Worm (Caenorhabditis elegans) whole organism, L4 larva: ENCODE measurements around the gene F19B2.5.
A peak's percentile ranks its signal among the peaks of the same experiment; 100 is the strongest.

Experiments used
- F10B5.3 ChIP-seq: sonication (generic microtip); optimal IDR thresholded peaks from 2 replicates; lab custom pipeline; 2016; ENCODE audit warnings: mild to moderate bottlenecking, missing genetic modification characterization, missing compliant biosample characterization
- F26F4.8 ChIP-seq: fragments of 200-800 bp; sonication (Bioruptor generic); conservative IDR thresholded peaks from 2 replicates; pipeline ENCODE4 v1.3.6; 2022; ENCODE audit warnings: missing genetic modification characterization, missing compliant biosample characterization
- R02D3.7 ChIP-seq: fragments of 150-350 bp; sonication (generic microtip); optimal IDR thresholded peaks from 3 replicates; lab custom pipeline; 2014; ENCODE audit warnings: missing biosample characterization, missing genetic modification characterization
- T26A8.4 ChIP-seq: fragments of 200-800 bp; sonication (Bioruptor generic); IDR thresholded peaks from 2 replicates; pipeline ENCODE4 v1.3.6; 2022; ENCODE audit warnings: missing genetic modification characterization, missing compliant biosample characterization
- Y48G9A.11 ChIP-seq: fragments of 200-800 bp; sonication (Bioruptor generic); IDR thresholded peaks from 2 replicates; pipeline ENCODE4 v1.3.6; 2022; ENCODE audit warnings: missing genetic modification reagents, missing genetic modification characterization, missing compliant biosample characterization
- Y75B8A.6 ChIP-seq: fragments of 200-800 bp; sonication (Bioruptor generic); IDR thresholded peaks from 2 replicates; pipeline ENCODE4 v1.3.6; 2022; ENCODE audit warnings: missing genetic modification reagents, missing genetic modification characterization, missing compliant biosample characterization
- aha-1 ChIP-seq: fragments of 150-350 bp; peaks from one replicate; lab custom pipeline; 2014; ENCODE audit warnings: missing biosample characterization, missing genetic modification characterization
- aly-2 ChIP-seq: sonication (generic microtip); optimal IDR thresholded peaks from 2 replicates; lab custom pipeline; 2018; ENCODE audit warnings: missing biosample characterization, missing genetic modification characterization
- ceh-44 ChIP-seq: fragments of 200-800 bp; sonication (Bioruptor generic); IDR thresholded peaks from 2 replicates; pipeline ENCODE4 v1.3.6; 2022; ENCODE audit warnings: missing genetic modification reagents, missing genetic modification characterization, missing compliant biosample characterization
- ceh-62 ChIP-seq: sonication (generic microtip); optimal IDR thresholded peaks from 2 replicates; lab custom pipeline; 2017; ENCODE audit warnings: missing biosample characterization, missing genetic modification characterization
- daf-19 ChIP-seq: fragments of 200-800 bp; sonication (Bioruptor generic); conservative IDR thresholded peaks from 2 replicates; pipeline ENCODE4 v1.3.6; 2022; ENCODE audit warnings: missing genetic modification characterization, missing compliant biosample characterization
- dmd-8 ChIP-seq: fragments of 200-800 bp; sonication (Bioruptor generic); IDR thresholded peaks from 2 replicates; pipeline ENCODE4 v1.3.6; 2022; ENCODE audit warnings: missing genetic modification characterization, missing compliant biosample characterization
- dmd-9 ChIP-seq: fragments of 200-800 bp; sonication (Bioruptor generic); IDR thresholded peaks from 2 replicates; pipeline ENCODE4 v1.3.6; 2022; ENCODE audit warnings: missing genetic modification reagents, missing genetic modification characterization, missing compliant biosample characterization
- duxl-1 ChIP-seq: sonication (generic microtip); optimal IDR thresholded peaks from 2 replicates; lab custom pipeline; 2016; ENCODE audit warnings: mild to moderate bottlenecking, missing genetic modification characterization, moderate library complexity, missing compliant biosample characterization; ENCODE audit not compliant: poor library complexity
- dve-1 ChIP-seq: sonication (generic microtip); optimal IDR thresholded peaks from 2 replicates; lab custom pipeline; 2017; ENCODE audit warnings: antibody characterized with exemption, mild to moderate bottlenecking, missing genetic modification characterization, missing compliant biosample characterization; ENCODE audit not compliant: insufficient read depth
- egl-43 ChIP-seq: fragments of 200-800 bp; sonication (Bioruptor generic); IDR thresholded peaks from 2 replicates; pipeline ENCODE4 v1.3.6; 2022; ENCODE audit warnings: missing genetic modification reagents, missing genetic modification characterization, missing compliant biosample characterization
- fkh-10 ChIP-seq: fragments of 150-350 bp; optimal IDR thresholded peaks from 2 replicates; lab custom pipeline; 2014; ENCODE audit warnings: missing biosample characterization, missing genetic modification reagents, missing genetic modification characterization
- fos-1 ChIP-seq: fragments of 150-350 bp; optimal IDR thresholded peaks from 2 replicates; lab custom pipeline; 2014; ENCODE audit warnings: missing biosample characterization, missing genetic modification characterization
- hif-1 ChIP-seq, 2 experiments: sonication (generic microtip); optimal IDR thresholded peaks; 2 replicates each; lab custom pipeline; 2016 to 2017; ENCODE audit warnings: missing compliant biosample characterization in 2 of 2, missing genetic modification characterization in 2 of 2, missing genetic modification reagents in 2 of 2, missing genotype in 2 of 2, mild to moderate bottlenecking in 1 of 2
- lim-7 ChIP-seq: fragments of 200-800 bp; sonication (Bioruptor generic); IDR thresholded peaks from 2 replicates; pipeline ENCODE4 v1.3.6; 2022; ENCODE audit warnings: missing genetic modification characterization, missing compliant biosample characterization
- lin-39 ChIP-seq: fragments of 150-350 bp; optimal IDR thresholded peaks from 2 replicates; lab custom pipeline; 2014; ENCODE audit warnings: missing biosample characterization, missing genetic modification reagents, missing genetic modification characterization
- lir-3 ChIP-seq: sonication (generic microtip); optimal IDR thresholded peaks from 2 replicates; lab custom pipeline; 2016; ENCODE audit warnings: mild to moderate bottlenecking, missing genetic modification characterization, missing compliant biosample characterization
- lsy-2 ChIP-seq, 2 experiments: fragments of 150-350 bp in 1 of 2; sonication (generic microtip) in 1 of 2; optimal IDR thresholded peaks; 2 replicates each; lab custom pipeline; 2014 to 2017; ENCODE audit warnings: missing biosample characterization in 2 of 2, missing genetic modification characterization in 2 of 2
- mdt-29 ChIP-seq: fragments of 200-800 bp; sonication (Bioruptor generic); IDR thresholded peaks from 2 replicates; pipeline ENCODE4 v1.3.6; 2022; ENCODE audit warnings: missing genetic modification reagents, missing genetic modification characterization, missing compliant biosample characterization
- mxl-2 ChIP-seq: fragments of 200-800 bp; sonication (Bioruptor generic); conservative IDR thresholded peaks from 2 replicates; pipeline ENCODE4 v1.3.6; 2022; ENCODE audit warnings: missing genetic modification reagents, missing genetic modification characterization, missing compliant biosample characterization
- nhr-10 ChIP-seq: fragments of 150-350 bp; optimal IDR thresholded peaks from 2 replicates; lab custom pipeline; 2014; ENCODE audit warnings: missing biosample characterization, missing genetic modification characterization
- nhr-237 ChIP-seq: sonication (generic microtip); optimal IDR thresholded peaks from 2 replicates; lab custom pipeline; 2017; ENCODE audit warnings: missing biosample characterization, missing genetic modification characterization
- nhr-42 ChIP-seq: fragments of 200-800 bp; sonication (Bioruptor generic); IDR thresholded peaks from 2 replicates; pipeline ENCODE4 v1.3.6; 2022; ENCODE audit warnings: missing genetic modification characterization, missing compliant biosample characterization
- nhr-6 ChIP-seq: fragments of 150-350 bp; optimal IDR thresholded peaks from 2 replicates; lab custom pipeline; 2014; ENCODE audit warnings: missing biosample characterization, missing genetic modification characterization
- nhr-76 ChIP-seq: fragments of 150-350 bp; optimal IDR thresholded peaks from 2 replicates; lab custom pipeline; 2014; ENCODE audit warnings: missing biosample characterization, missing genetic modification characterization
- pqm-1 ChIP-seq: sonication (generic microtip); optimal IDR thresholded peaks from 2 replicates; lab custom pipeline; 2017; ENCODE audit warnings: missing biosample characterization, missing genetic modification characterization
- rbr-2 ChIP-seq: sonication (generic microtip); optimal IDR thresholded peaks from 2 replicates; lab custom pipeline; 2016; ENCODE audit warnings: missing genotype, missing genetic modification characterization, missing compliant biosample characterization
- set-16 ChIP-seq: fragments of 200-800 bp; sonication (Bioruptor generic); IDR thresholded peaks from 2 replicates; pipeline ENCODE4 v1.3.6; 2022; ENCODE audit warnings: missing genetic modification reagents, missing genetic modification characterization, missing compliant biosample characterization
- spr-1 ChIP-seq: sonication (generic microtip); optimal IDR thresholded peaks from 2 replicates; lab custom pipeline; 2016; ENCODE audit warnings: mild to moderate bottlenecking, missing genetic modification characterization, missing compliant biosample characterization
- tag-97 ChIP-seq: fragments of 200-800 bp; sonication (Bioruptor generic); IDR thresholded peaks from 2 replicates; pipeline ENCODE4 v1.3.6; 2022; ENCODE audit warnings: missing genetic modification characterization, missing compliant biosample characterization
- tra-1 ChIP-seq: fragments of 200-800 bp; sonication (Bioruptor generic); IDR thresholded peaks from 2 replicates; pipeline ENCODE4 v1.3.6; 2022; ENCODE audit warnings: missing genetic modification reagents, missing genetic modification characterization, missing compliant biosample characterization
- unc-62 ChIP-seq, 3 experiments: fragments of 150-350 bp in 1 of 3; sonication (generic microtip); optimal IDR thresholded peaks in 2 of 3; peaks in 1 of 3; 1 replicate in 1 of 3; 2 replicates in 2 of 3; lab custom pipeline; 2014 to 2017; ENCODE audit warnings: missing biosample characterization in 3 of 3, missing genetic modification characterization in 3 of 3, missing genetic modification reagents in 3 of 3, missing genotype in 1 of 3
- vab-7 ChIP-seq: fragments of 200-800 bp; sonication (Bioruptor generic); IDR thresholded peaks from 2 replicates; pipeline ENCODE4 v1.3.6; 2022; ENCODE audit warnings: missing genetic modification reagents, missing genetic modification characterization, missing compliant biosample characterization

The F19B2.5 gene

ce11 chrV:20161781-20162289 is 2.1 kb downstream of the F19B2.5 start (continued):
- TF ChIP-seq egl-43 (GFP tag; lab: Robert Waterston, UW) = no peak
- no peak for TF ChIP-seq nhr-10 (tag; lab: Kevin White, UChicago)
- TF ChIP-seq spr-1 (tag; lab: Kevin White, UChicago) = no peak
- TF ChIP-seq aha-1 (tag; lab: Kevin White, UChicago) = peak; percentile 79
- TF ChIP-seq Y48G9A.11 (GFP tag; lab: Robert Waterston, UW) = no peak
- no peak for TF ChIP-seq nhr-6 (tag; lab: Kevin White, UChicago)
- TF ChIP-seq daf-19 (GFP tag; lab: Robert Waterston, UW) = no peak
- no peak for TF ChIP-seq ceh-62 (tag; lab: Kevin White, UChicago)
- 0 out of 2 replicates have a peak, but pooled peaks have one; percentile 40 for TF ChIP-seq nhr-42 (GFP tag; lab: Robert Waterston, UW)
- TF ChIP-seq R02D3.7 (tag; lab: Kevin White, UChicago) = no peak
- TF ChIP-seq nhr-76 (tag; lab: Kevin White, UChicago) = no peak
- no peak for TF ChIP-seq dmd-9 (GFP tag; lab: Robert Waterston, UW)
- TF ChIP-seq Y75B8A.6 = no peak
- TF ChIP-seq, all 104 proteins: peak for 8

ce11 chrV:20158223-20158622 is 5.7 kb downstream of the F19B2.5 start, which contains the start of gene F19B2.6:
F19B2.6 (plus strand) TSS chrV:20158523.
- TF ChIP-seq mdt-29 (GFP tag; lab: Robert Waterston, UW) (no peak), vab-7 (no peak), nhr-6 (tag; lab: Kevin White, UChicago) (no peak), dve-1 (tag; lab: Kevin White, UChicago) (no peak), lir-3 (tag; lab: Kevin White, UChicago) (no peak), egl-43 (GFP tag; lab: Robert Waterston, UW) (no peak), dmd-8 (GFP tag; lab: Robert Waterston, UW) (no peak), pqm-1 (tag; lab: Kevin White, UChicago) (no peak), ceh-44 (GFP tag; lab: Robert Waterston, UW) (no peak), mxl-2 (GFP tag; lab: Robert Waterston, UW) (no peak), fos-1 (tag; lab: Kevin White, UChicago) (no peak)
- TF ChIP-seq, all 104 proteins: peak for 0

- TF ChIP-seq set-16 (GFP tag; lab: Robert Waterston, UW) = no peak
- no peak for TF ChIP-seq dve-1 (tag; lab: Kevin White, UChicago)
- TF ChIP-seq lim-7 (GFP tag; lab: Robert Waterston, UW) = no peak
- no peak for TF ChIP-seq aly-2
- TF ChIP-seq F26F4.8 = no peak
- TF ChIP-seq, all 104 proteins: peak for 0
These were observed 12.1 kb downstream of the F19B2.5 start for ce11 chrV:20151855-20152254.

ce11 chrV:20151432-20151831 is 12.5 kb downstream of the F19B2.5 start, which contains the start of gene F19B2.7:
F19B2.7 (plus strand) TSS chrV:20151732.
- TF ChIP-seq tag-97 (GFP tag; lab: Robert Waterston, UW) (no peak), duxl-1 (tag; lab: Kevin White, UChicago) (no peak), ceh-44 (GFP tag; lab: Robert Waterston, UW) (no peak), tra-1 (GFP tag; lab: Robert Waterston, UW) (no peak), unc-62 (GFP tag; optimal IDR thresholded peaks at IDR 0.05 in 1 of 2; lab: Kevin White, UChicago) (no peak), unc-62 (tag; optimal IDR thresholded peaks at IDR 0.05; lab: Kevin White, UChicago) (no peak), hif-1 (tag; optimal IDR thresholded peaks at IDR 0.05; lab: Kevin White, UChicago) (no peak), fkh-10 (GFP tag; lab: Kevin White, UChicago) (no peak), F10B5.3 (tag; lab: Kevin White, UChicago) (no peak), lin-39 (tag; lab: Kevin White, UChicago) (no peak), nhr-237 (tag; lab: Kevin White, UChicago) (no peak), F26F4.8 (no peak), rbr-2 (tag; lab: Kevin White, UChicago) (no peak), T26A8.4 (GFP tag; lab: Robert Waterston, UW) (no peak), lsy-2 (tag; optimal IDR thresholded peaks at IDR 0.05; lab: Kevin White, UChicago) (no peak)
